Worm (Caenorhabditis elegans) whole organism, young adult: ENCODE data around the gene T02C12.5.

Experiments
- B0019.2 ChIP-seq: fragments of 200-800 bp; sonication (Bioruptor generic); conservative IDR thresholded peaks from 2 replicates; pipeline ENCODE4 v1.3.6; 2022; ENCODE audit warnings: missing genetic modification reagents, missing genetic modification characterization, missing compliant biosample characterization
- B0035.1 ChIP-seq: sonication (generic microtip); optimal IDR thresholded peaks from 2 replicates; lab custom pipeline; 2016; ENCODE audit warnings: missing genetic modification characterization, mild to moderate bottlenecking, missing compliant biosample characterization, missing genotype, missing genetic modification reagents
- F55B11.4 ChIP-seq: sonication (generic microtip); optimal IDR thresholded peaks from 2 replicates; lab custom pipeline; 2016; ENCODE audit warnings: missing compliant biosample characterization, missing genetic modification characterization, borderline replicate concordance; ENCODE audit not compliant: insufficient read depth
- F57A8.1 ChIP-seq: fragments of 200-800 bp; sonication (Bioruptor generic); optimal IDR thresholded peaks from 2 replicates; lab custom pipeline; 2018; ENCODE audit warnings: mild to moderate bottlenecking, missing genetic modification characterization, moderate library complexity, missing compliant biosample characterization
- Y95B8A.8 ChIP-seq: fragments of 200-800 bp; sonication (Bioruptor generic); IDR thresholded peaks from 2 replicates; pipeline ENCODE4 v1.3.6; 2022; ENCODE audit warnings: missing genetic modification reagents, missing genetic modification characterization, missing compliant biosample characterization
- ama-1 ChIP-seq, 3 experiments: fragments of 150-350 bp in 1 of 3; sonication (generic microtip) in 2 of 3; optimal IDR thresholded peaks; 2 replicates each; lab custom pipeline; 2014 to 2018; ENCODE audit warnings: missing biosample characterization in 2 of 3, missing genetic modification characterization in 2 of 3, missing genetic modification reagents in 2 of 3
- bed-1 ChIP-seq: fragments of 200-800 bp; sonication (Bioruptor generic); IDR thresholded peaks from 2 replicates; pipeline ENCODE4 v1.3.6; 2022; ENCODE audit warnings: missing genetic modification reagents, missing genetic modification characterization, missing compliant biosample characterization
- cebp-1 ChIP-seq, 2 experiments: fragments of 200-800 bp in 1 of 2; sonication (Bioruptor generic) in 1 of 2; sonication (generic microtip) in 1 of 2; IDR thresholded peaks in 1 of 2; optimal IDR thresholded peaks in 1 of 2; 2 replicates each; pipeline versions ENCODE4 v1.3.6 to Lab custom; 2017 to 2022; ENCODE audit warnings: missing compliant biosample characterization in 2 of 2, missing genetic modification characterization in 2 of 2, mild to moderate bottlenecking in 1 of 2, missing genetic modification reagents in 1 of 2, moderate library complexity in 1 of 2
- ceh-27 ChIP-seq: fragments of 200-800 bp; sonication (Bioruptor generic); optimal IDR thresholded peaks from 2 replicates; lab custom pipeline; 2018; ENCODE audit warnings: mild to moderate bottlenecking, missing genetic modification characterization, moderate library complexity, missing compliant biosample characterization
- ceh-40 ChIP-seq: fragments of 200-800 bp; sonication (Bioruptor generic); IDR thresholded peaks from 2 replicates; pipeline ENCODE4 v1.3.6; 2022; ENCODE audit warnings: missing genetic modification characterization, missing compliant biosample characterization
- ceh-58 ChIP-seq: fragments of 200-800 bp; sonication (Bioruptor generic); IDR thresholded peaks from 2 replicates; pipeline ENCODE4 v1.3.6; 2022; ENCODE audit warnings: missing genetic modification characterization, missing compliant biosample characterization
- egl-18 ChIP-seq: fragments of 200-800 bp; sonication (Bioruptor generic); IDR thresholded peaks from 2 replicates; pipeline ENCODE4 v1.3.6; 2022; ENCODE audit warnings: missing genetic modification reagents, missing genetic modification characterization, missing compliant biosample characterization
- egrh-3 ChIP-seq: fragments of 200-800 bp; sonication (Bioruptor generic); IDR thresholded peaks from 2 replicates; pipeline ENCODE4 v1.3.6; 2022; ENCODE audit warnings: missing genetic modification reagents, missing genetic modification characterization, missing compliant biosample characterization
- ekl-4 ChIP-seq: fragments of 200-800 bp; sonication (Bioruptor generic); IDR thresholded peaks from 2 replicates; pipeline ENCODE4 v1.3.6; 2022; ENCODE audit warnings: missing genetic modification reagents, missing genetic modification characterization, missing compliant biosample characterization
- ets-4 ChIP-seq: fragments of 200-800 bp; sonication (Bioruptor generic); optimal IDR thresholded peaks from 2 replicates; lab custom pipeline; 2018; ENCODE audit warnings: mild to moderate bottlenecking, missing genetic modification characterization, missing compliant biosample characterization
- fkh-3 ChIP-seq: sonication (generic microtip); optimal IDR thresholded peaks from 2 replicates; lab custom pipeline; 2016; ENCODE audit warnings: mild to moderate bottlenecking, missing genetic modification characterization, missing compliant biosample characterization
- him-1 ChIP-seq: sonication (generic microtip); optimal IDR thresholded peaks from 2 replicates; lab custom pipeline; 2016; ENCODE audit warnings: missing genotype, missing genetic modification reagents, missing genetic modification characterization, missing compliant biosample characterization
- hmg-20 ChIP-seq: fragments of 200-800 bp; sonication (Bioruptor generic); IDR thresholded peaks from 2 replicates; pipeline ENCODE4 v1.3.6; 2022; ENCODE audit warnings: missing genetic modification reagents, missing genetic modification characterization, missing compliant biosample characterization
- lag-1 ChIP-seq: fragments of 200-800 bp; sonication (Bioruptor generic); IDR thresholded peaks from 2 replicates; pipeline ENCODE4 v1.3.6; 2022; ENCODE audit warnings: missing genetic modification reagents, missing genetic modification characterization, missing compliant biosample characterization
- let-607 ChIP-seq, 2 experiments: fragments of 200-800 bp in 1 of 2; sonication (Bioruptor generic) in 1 of 2; sonication (generic microtip) in 1 of 2; optimal IDR thresholded peaks; 2 replicates each; lab custom pipeline; 2016 to 2018; ENCODE audit warnings: mild to moderate bottlenecking in 2 of 2, missing compliant biosample characterization in 2 of 2, missing genetic modification characterization in 2 of 2, moderate library complexity in 2 of 2, missing genotype in 1 of 2
- lsl-1 ChIP-seq: fragments of 200-800 bp; sonication (Bioruptor generic); optimal IDR thresholded peaks from 2 replicates; lab custom pipeline; 2018; ENCODE audit warnings: mild to moderate bottlenecking, missing genetic modification characterization, moderate library complexity, missing compliant biosample characterization
- madf-8 ChIP-seq: fragments of 200-800 bp; sonication (Bioruptor generic); conservative IDR thresholded peaks from 2 replicates; pipeline ENCODE4 v1.3.6; 2022; ENCODE audit warnings: missing genetic modification reagents, missing genetic modification characterization, missing compliant biosample characterization
- mcd-1 ChIP-seq: fragments of 200-800 bp; sonication (Bioruptor generic); IDR thresholded peaks from 2 replicates; pipeline ENCODE4 v1.3.6; 2022; ENCODE audit warnings: missing genetic modification reagents, missing genetic modification characterization, missing compliant biosample characterization
- mes-4 ChIP-seq: sonication (generic microtip); optimal IDR thresholded peaks from 2 replicates; lab custom pipeline; 2016; ENCODE audit warnings: missing genotype, missing genetic modification characterization, missing compliant biosample characterization
- mxl-1 ChIP-seq: sonication (generic microtip); optimal IDR thresholded peaks from 2 replicates; lab custom pipeline; 2016; ENCODE audit warnings: missing genetic modification characterization, missing compliant biosample characterization
- nfya-1 ChIP-seq: sonication (generic microtip); optimal IDR thresholded peaks from 2 replicates; lab custom pipeline; 2017; ENCODE audit warnings: antibody characterized with exemption, missing compliant biosample characterization, missing genetic modification characterization, borderline replicate concordance; ENCODE audit not compliant: insufficient read depth
- nfyb-1 ChIP-seq: fragments of 200-800 bp; sonication (Bioruptor generic); IDR thresholded peaks from 2 replicates; pipeline ENCODE4 v1.3.6; 2022; ENCODE audit warnings: missing genetic modification reagents, missing genetic modification characterization, missing compliant biosample characterization
- nhr-27 ChIP-seq: fragments of 200-800 bp; sonication (Bioruptor generic); optimal IDR thresholded peaks from 2 replicates; lab custom pipeline; 2018; ENCODE audit warnings: mild to moderate bottlenecking, missing genetic modification characterization, moderate library complexity, missing compliant biosample characterization
- nhr-80 ChIP-seq: sonication (generic microtip); optimal IDR thresholded peaks from 2 replicates; lab custom pipeline; 2016; ENCODE audit warnings: missing genetic modification characterization, missing compliant biosample characterization
- rcor-1 ChIP-seq: fragments of 200-800 bp; sonication (Bioruptor generic); IDR thresholded peaks from 2 replicates; pipeline ENCODE4 v1.3.6; 2022; ENCODE audit warnings: missing genetic modification reagents, missing genetic modification characterization, missing compliant biosample characterization
- rec-8 ChIP-seq, 2 experiments: sonication (generic microtip); optimal IDR thresholded peaks; 2 replicates each; lab custom pipeline; 2016; ENCODE audit warnings: mild to moderate bottlenecking in 2 of 2, missing genetic modification characterization in 2 of 2, missing genetic modification reagents in 2 of 2, missing genotype in 2 of 2, missing biosample characterization in 1 of 2, missing compliant biosample characterization in 1 of 2, moderate library complexity in 1 of 2
- repo-1 ChIP-seq: sonication (generic microtip); optimal IDR thresholded peaks from 2 replicates; lab custom pipeline; 2017; ENCODE audit warnings: mild to moderate bottlenecking, missing genetic modification characterization, missing compliant biosample characterization
- sea-2 ChIP-seq: fragments of 200-800 bp; sonication (Bioruptor generic); IDR thresholded peaks from 2 replicates; pipeline ENCODE4 v1.3.6; 2022; ENCODE audit warnings: missing genetic modification characterization, missing compliant biosample characterization
- tbp1 ChIP-seq: fragments of 200-800 bp; sonication (Bioruptor generic); optimal IDR thresholded peaks from 2 replicates; lab custom pipeline; 2018; ENCODE audit warnings: mild to moderate bottlenecking, missing genetic modification characterization, missing compliant biosample characterization
- unc-130 ChIP-seq: sonication (generic microtip); optimal IDR thresholded peaks from 2 replicates; lab custom pipeline; 2016; ENCODE audit warnings: missing genetic modification reagents, missing genetic modification characterization, missing compliant biosample characterization
- unc-62 ChIP-seq: fragments of 150-350 bp; optimal IDR thresholded peaks from 2 replicates; lab custom pipeline; 2014; ENCODE audit warnings: missing biosample characterization, missing genetic modification reagents, missing genetic modification characterization
- zfh-2 ChIP-seq: fragments of 200-800 bp; sonication (Bioruptor generic); conservative IDR thresholded peaks from 2 replicates; pipeline ENCODE4 v1.3.6; 2022; ENCODE audit warnings: missing genetic modification reagents, missing genetic modification characterization, missing compliant biosample characterization
- ztf-18 ChIP-seq: sonication (generic microtip); optimal IDR thresholded peaks from 2 replicates; lab custom pipeline; 2016; ENCODE audit warnings: missing genotype, mild to moderate bottlenecking, missing genetic modification characterization, missing compliant biosample characterization
- ztf-6 ChIP-seq: fragments of 200-800 bp; sonication (Bioruptor generic); IDR thresholded peaks from 2 replicates; pipeline ENCODE4 v1.3.6; 2022; ENCODE audit warnings: missing genetic modification reagents, missing genetic modification characterization, missing compliant biosample characterization

Gene T02C12.5

ce11 chrIII:4028061-4028460, at the start of gene T02C12.5:
TSS of gene T02C12.5 (minus strand) at chrIII:4028161.
- TF ChIP-seq mxl-1 (tag; lab: Kevin White, UChicago) (no peak), ama-1 (optimal IDR thresholded peaks at IDR 0.05; lab: Kevin White, UChicago) (no peak), ama-1 (GFP tag; optimal IDR thresholded peaks at IDR 0.05; lab: Kevin White, UChicago) (no peak), mes-4 (no peak), cebp-1 (GFP tag; IDR thresholded peaks at IDR 0.05; lab: Robert Waterston, UW) (no peak), cebp-1 (tag; optimal IDR thresholded peaks at IDR 0.05; lab: Kevin White, UChicago) (no peak), fkh-3 (tag; lab: Kevin White, UChicago) (no peak), lag-1 (GFP tag; lab: Robert Waterston, UW) (no peak), ceh-27 (GFP tag; lab: Kevin White, UChicago) (no peak), B0035.1 (no peak), nhr-27 (tag; lab: Kevin White, UChicago) (no peak), unc-62 (GFP tag; lab: Kevin White, UChicago) (no peak), him-1 (tag; lab: Kevin White, UChicago) (no peak)

DNA sequence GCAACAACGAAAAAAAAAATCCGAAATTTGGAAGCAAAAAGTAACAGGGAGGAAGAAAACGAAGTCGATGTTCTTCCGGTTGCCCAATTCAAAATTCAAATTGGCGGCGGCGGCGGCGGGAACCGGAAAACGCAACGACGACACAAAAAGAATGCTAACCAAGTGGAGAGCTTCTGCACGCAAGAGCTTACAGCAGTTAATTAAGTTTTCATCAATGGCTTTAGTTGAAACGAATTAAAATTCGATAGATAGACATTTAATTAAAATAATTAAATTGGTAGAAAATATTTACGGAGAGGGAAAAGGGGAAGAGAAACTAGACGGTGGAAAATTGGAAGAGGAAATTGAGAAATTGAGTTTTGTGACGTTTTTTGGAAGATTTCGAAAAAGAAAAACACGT, 42.3 kb upstream of the T02C12.5 start:
- TF ChIP-seq unc-62 (GFP tag; lab: Kevin White, UChicago) (no peak), Y95B8A.8 (GFP tag; lab: Robert Waterston, UW) (no peak), zfh-2 (GFP tag; lab: Robert Waterston, UW) (0 out of 2 replicates have a peak, but pooled peaks have one; percentile 25), nfyb-1 (no peak)

DNA sequence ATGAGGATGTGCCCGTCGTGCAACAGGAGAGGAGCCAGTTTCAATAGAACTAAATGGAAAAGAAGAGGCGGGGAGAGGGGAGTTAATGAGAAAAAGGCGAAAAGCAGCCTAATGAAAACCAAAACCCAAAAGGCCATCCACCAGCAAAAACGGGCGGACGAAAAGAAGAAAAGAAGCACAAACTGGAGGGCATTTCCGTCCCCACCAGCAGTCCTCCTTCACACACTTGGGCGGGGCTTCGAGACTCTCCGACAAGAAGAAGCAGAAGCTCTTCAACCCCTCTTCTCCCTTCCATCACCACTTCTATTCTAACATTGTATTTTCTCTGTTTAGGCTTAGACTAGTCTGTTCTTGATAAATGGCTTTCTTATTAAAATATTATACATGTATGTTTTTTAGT, 40.2 kb upstream of the T02C12.5 start:
- TF ChIP-seq B0019.2 (GFP tag; lab: Robert Waterston, UW): no peak
- no peak for TF ChIP-seq ekl-4 (GFP tag; lab: Robert Waterston, UW)
- TF ChIP-seq sea-2 (GFP tag; lab: Robert Waterston, UW): no peak
- no peak for TF ChIP-seq F55B11.4 (tag; lab: Kevin White, UChicago)
- no peak for TF ChIP-seq ceh-58 (GFP tag; lab: Robert Waterston, UW)
- TF ChIP-seq mcd-1: 0 out of 2 replicates have a peak, but pooled peaks have one; percentile 10
- no peak for TF ChIP-seq lsl-1 (GFP tag; lab: Kevin White, UChicago)
- no peak for TF ChIP-seq Y95B8A.8 (GFP tag; lab: Robert Waterston, UW)
- no peak for TF ChIP-seq repo-1 (tag; lab: Kevin White, UChicago)
- TF ChIP-seq tbp1 (GFP tag; lab: Kevin White, UChicago): no peak
- TF ChIP-seq nfya-1: no peak
- TF ChIP-seq ets-4: no peak
- TF ChIP-seq egrh-3 (GFP tag; lab: Robert Waterston, UW): no peak
- TF ChIP-seq zfh-2 (GFP tag; lab: Robert Waterston, UW): peak; percentile 52

ce11 chrIII:4066333-4066732, 38.4 kb upstream of the T02C12.5 start, which contains the start of gene unc-79:
TSS of gene unc-79 (plus strand) at chrIII:4066633.
- TF ChIP-seq lsl-1 (GFP tag; lab: Kevin White, UChicago): no peak
- TF ChIP-seq ceh-40 (GFP tag; lab: Robert Waterston, UW): no peak
- TF ChIP-seq rcor-1 (GFP tag; lab: Robert Waterston, UW): no peak
- TF ChIP-seq madf-8 (GFP tag; lab: Robert Waterston, UW): no peak
- TF ChIP-seq egl-18: no peak
- TF ChIP-seq let-607 (tag; optimal IDR thresholded peaks at IDR 0.05; lab: Kevin White, UChicago): no peak
- TF ChIP-seq nhr-80 (tag; lab: Kevin White, UChicago): no peak
- no peak for TF ChIP-seq rec-8 (tag; optimal IDR thresholded peaks at IDR 0.05; lab: Kevin White, UChicago)
- no peak for TF ChIP-seq ztf-6 (GFP tag; lab: Robert Waterston, UW)
- TF ChIP-seq hmg-20 (GFP tag; lab: Robert Waterston, UW): no peak
- TF ChIP-seq unc-130 (GFP tag; lab: Kevin White, UChicago): no peak
- TF ChIP-seq bed-1: no peak
- TF ChIP-seq F57A8.1 (GFP tag; lab: Kevin White, UChicago): no peak
- TF ChIP-seq ztf-18: no peak
